Worm (Caenorhabditis elegans) whole organism, young adult: ENCODE measurements around the gene C35C5.9.

Experiments used
- B0336.3 ChIP-seq: fragments of 200-800 bp; sonication (Bioruptor generic); IDR thresholded peaks from 2 replicates; pipeline ENCODE4 v1.3.6; 2022; ENCODE audit warnings: missing genetic modification characterization, missing compliant biosample characterization
- F37B4.10 ChIP-seq: fragments of 200-800 bp; sonication (Bioruptor generic); IDR thresholded peaks from 2 replicates; pipeline ENCODE4 v1.3.6; 2022; ENCODE audit warnings: missing genetic modification characterization, missing compliant biosample characterization
- Y53G8AR.9 ChIP-seq: fragments of 200-800 bp; sonication (Bioruptor generic); conservative IDR thresholded peaks from 2 replicates; pipeline ENCODE4 v1.3.6; 2022; ENCODE audit warnings: missing genetic modification reagents, missing genetic modification characterization, missing compliant biosample characterization
- atf-7 ChIP-seq: sonication (generic microtip); optimal IDR thresholded peaks from 2 replicates; lab custom pipeline; 2017; ENCODE audit warnings: mild to moderate bottlenecking, missing genetic modification characterization, missing compliant biosample characterization
- attf-6 ChIP-seq: fragments of 200-800 bp; sonication (Bioruptor generic); IDR thresholded peaks from 2 replicates; pipeline ENCODE4 v1.3.6; 2022; ENCODE audit warnings: missing genetic modification reagents, missing genetic modification characterization, missing compliant biosample characterization
- bed-1 ChIP-seq: fragments of 200-800 bp; sonication (Bioruptor generic); IDR thresholded peaks from 2 replicates; pipeline ENCODE4 v1.3.6; 2022; ENCODE audit warnings: missing genetic modification reagents, missing genetic modification characterization, missing compliant biosample characterization
- cebp-1 ChIP-seq, 2 experiments: fragments of 200-800 bp in 1 of 2; sonication (Bioruptor generic) in 1 of 2; sonication (generic microtip) in 1 of 2; IDR thresholded peaks in 1 of 2; optimal IDR thresholded peaks in 1 of 2; 2 replicates each; pipeline versions ENCODE4 v1.3.6 to Lab custom; 2017 to 2022; ENCODE audit warnings: missing compliant biosample characterization in 2 of 2, missing genetic modification characterization in 2 of 2, mild to moderate bottlenecking in 1 of 2, missing genetic modification reagents in 1 of 2, moderate library complexity in 1 of 2
- dox-1 ChIP-seq: fragments of 200-800 bp; sonication (Bioruptor generic); IDR thresholded peaks from 2 replicates; pipeline ENCODE4 v1.3.6; 2022; ENCODE audit warnings: missing genetic modification reagents, missing genetic modification characterization, missing compliant biosample characterization
- egl-44 ChIP-seq: fragments of 200-800 bp; sonication (Bioruptor generic); IDR thresholded peaks from 2 replicates; pipeline ENCODE4 v1.3.6; 2022; ENCODE audit warnings: missing genetic modification reagents, missing genetic modification characterization, missing compliant biosample characterization
- ets-4 ChIP-seq: fragments of 200-800 bp; sonication (Bioruptor generic); optimal IDR thresholded peaks from 2 replicates; lab custom pipeline; 2018; ENCODE audit warnings: mild to moderate bottlenecking, missing genetic modification characterization, missing compliant biosample characterization
- let-607 ChIP-seq, 2 experiments: fragments of 200-800 bp in 1 of 2; sonication (Bioruptor generic) in 1 of 2; sonication (generic microtip) in 1 of 2; optimal IDR thresholded peaks; 2 replicates each; lab custom pipeline; 2016 to 2018; ENCODE audit warnings: mild to moderate bottlenecking in 2 of 2, missing compliant biosample characterization in 2 of 2, missing genetic modification characterization in 2 of 2, moderate library complexity in 2 of 2, missing genotype in 1 of 2
- lin-40 ChIP-seq: sonication (generic microtip); optimal IDR thresholded peaks from 2 replicates; lab custom pipeline; 2016; ENCODE audit warnings: missing genetic modification characterization, mild to moderate bottlenecking, missing compliant biosample characterization, missing genotype, missing genetic modification reagents
- lsl-1 ChIP-seq: fragments of 200-800 bp; sonication (Bioruptor generic); optimal IDR thresholded peaks from 2 replicates; lab custom pipeline; 2018; ENCODE audit warnings: mild to moderate bottlenecking, missing genetic modification characterization, moderate library complexity, missing compliant biosample characterization
- madf-10 ChIP-seq: sonication (generic microtip); optimal IDR thresholded peaks from 2 replicates; lab custom pipeline; 2016; ENCODE audit warnings: mild to moderate bottlenecking, missing genetic modification characterization, missing compliant biosample characterization
- mcd-1 ChIP-seq: fragments of 200-800 bp; sonication (Bioruptor generic); IDR thresholded peaks from 2 replicates; pipeline ENCODE4 v1.3.6; 2022; ENCODE audit warnings: missing genetic modification reagents, missing genetic modification characterization, missing compliant biosample characterization
- nfya-2 ChIP-seq: fragments of 200-800 bp; sonication (Bioruptor generic); IDR thresholded peaks from 2 replicates; pipeline ENCODE4 v1.3.6; 2022; ENCODE audit warnings: missing genetic modification reagents, missing genetic modification characterization, missing compliant biosample characterization
- nfyb-1 ChIP-seq: fragments of 200-800 bp; sonication (Bioruptor generic); IDR thresholded peaks from 2 replicates; pipeline ENCODE4 v1.3.6; 2022; ENCODE audit warnings: missing genetic modification reagents, missing genetic modification characterization, missing compliant biosample characterization
- nhr-80 ChIP-seq: sonication (generic microtip); optimal IDR thresholded peaks from 2 replicates; lab custom pipeline; 2016; ENCODE audit warnings: missing genetic modification characterization, missing compliant biosample characterization
- nhr-90 ChIP-seq: sonication (generic microtip); optimal IDR thresholded peaks from 2 replicates; lab custom pipeline; 2016; ENCODE audit warnings: missing genotype, mild to moderate bottlenecking, missing genetic modification characterization, missing compliant biosample characterization
- pbrm-1 ChIP-seq: fragments of 200-800 bp; sonication (Bioruptor generic); IDR thresholded peaks from 2 replicates; pipeline ENCODE4 v1.3.6; 2022; ENCODE audit warnings: missing genetic modification reagents, missing genetic modification characterization, missing compliant biosample characterization
- pha-4 ChIP-seq: fragments of 150-350 bp; sonication (generic microtip); optimal IDR thresholded peaks from 2 replicates; lab custom pipeline; 2014; ENCODE audit warnings: missing biosample characterization, missing genetic modification reagents, missing genetic modification characterization
- rcor-1 ChIP-seq: fragments of 200-800 bp; sonication (Bioruptor generic); IDR thresholded peaks from 2 replicates; pipeline ENCODE4 v1.3.6; 2022; ENCODE audit warnings: missing genetic modification reagents, missing genetic modification characterization, missing compliant biosample characterization
- rec-8 ChIP-seq, 2 experiments: sonication (generic microtip); optimal IDR thresholded peaks; 2 replicates each; lab custom pipeline; 2016; ENCODE audit warnings: mild to moderate bottlenecking in 2 of 2, missing genetic modification characterization in 2 of 2, missing genetic modification reagents in 2 of 2, missing genotype in 2 of 2, missing biosample characterization in 1 of 2, missing compliant biosample characterization in 1 of 2, moderate library complexity in 1 of 2
- repo-1 ChIP-seq: sonication (generic microtip); optimal IDR thresholded peaks from 2 replicates; lab custom pipeline; 2017; ENCODE audit warnings: mild to moderate bottlenecking, missing genetic modification characterization, missing compliant biosample characterization
- somi-1 ChIP-seq: fragments of 200-800 bp; sonication (Bioruptor generic); optimal IDR thresholded peaks from 2 replicates; lab custom pipeline; 2018; ENCODE audit warnings: mild to moderate bottlenecking, missing genetic modification characterization, missing compliant biosample characterization
- tbx-9 ChIP-seq: sonication (generic microtip); optimal IDR thresholded peaks from 2 replicates; lab custom pipeline; 2016; ENCODE audit warnings: borderline replicate concordance, missing genetic modification characterization, inconsistent platforms, missing compliant biosample characterization
- tlf-1 ChIP-seq: fragments of 200-800 bp; sonication (Bioruptor generic); optimal IDR thresholded peaks from 2 replicates; lab custom pipeline; 2018; ENCODE audit warnings: mild to moderate bottlenecking, missing genetic modification characterization, missing compliant biosample characterization
- unc-62 ChIP-seq: fragments of 150-350 bp; optimal IDR thresholded peaks from 2 replicates; lab custom pipeline; 2014; ENCODE audit warnings: missing biosample characterization, missing genetic modification reagents, missing genetic modification characterization
- zfh-2 ChIP-seq: fragments of 200-800 bp; sonication (Bioruptor generic); conservative IDR thresholded peaks from 2 replicates; pipeline ENCODE4 v1.3.6; 2022; ENCODE audit warnings: missing genetic modification reagents, missing genetic modification characterization, missing compliant biosample characterization
- zim-3 ChIP-seq: sonication (generic microtip); optimal IDR thresholded peaks from 2 replicates; lab custom pipeline; 2017; ENCODE audit warnings: mild to moderate bottlenecking, missing genetic modification characterization, moderate library complexity, missing compliant biosample characterization
- ztf-22 ChIP-seq: fragments of 200-800 bp; sonication (Bioruptor generic); optimal IDR thresholded peaks from 2 replicates; lab custom pipeline; 2018; ENCODE audit warnings: mild to moderate bottlenecking, missing genetic modification characterization, moderate library complexity, missing compliant biosample characterization

C35C5.9 gene

ce11 chrX:11509547-11509946 lies 26.8 kb upstream of the C35C5.9 start:
- TF ChIP-seq F37B4.10 (GFP tag; lab: Robert Waterston, UW) (no peak), nhr-80 (tag; lab: Kevin White, UChicago) (peak; percentile 96), dox-1 (peak; percentile 59), let-607 (tag; optimal IDR thresholded peaks at IDR 0.05; lab: Kevin White, UChicago) (peak in 1 of 2 experiments; percentile 4), ets-4 (GFP tag; lab: Kevin White, UChicago) (peak; percentile 94)

ce11 chrX:11511231-11511630 lies 25.1 kb upstream of the C35C5.9 start, which contains the start of gene ccdc-149:
TSS of gene ccdc-149 (minus strand) at chrX:11511451.
- 0 out of 2 replicates have a peak, but pooled peaks have one; percentile 25 for TF ChIP-seq B0336.3 (GFP tag; lab: Robert Waterston, UW)
- 0 out of 2 replicates have a peak, but pooled peaks have one; percentile 26 for TF ChIP-seq nfyb-1 (GFP tag; lab: Robert Waterston, UW)
- no peak for TF ChIP-seq nfya-2 (GFP tag; lab: Robert Waterston, UW)
- peak; percentile 50; the same call in 1 of the 2 replicates for TF ChIP-seq pbrm-1 (GFP tag; lab: Robert Waterston, UW)
- TF ChIP-seq repo-1: peak; percentile 49
- TF ChIP-seq let-607 (tag; optimal IDR thresholded peaks at IDR 0.05; lab: Kevin White, UChicago): peak in 1 of 2 experiments; percentile 16
- TF ChIP-seq Y53G8AR.9 (GFP tag; lab: Robert Waterston, UW): peak; percentile 62; the same call in 1 of the 2 replicates
- TF ChIP-seq tlf-1: no peak

DNA sequence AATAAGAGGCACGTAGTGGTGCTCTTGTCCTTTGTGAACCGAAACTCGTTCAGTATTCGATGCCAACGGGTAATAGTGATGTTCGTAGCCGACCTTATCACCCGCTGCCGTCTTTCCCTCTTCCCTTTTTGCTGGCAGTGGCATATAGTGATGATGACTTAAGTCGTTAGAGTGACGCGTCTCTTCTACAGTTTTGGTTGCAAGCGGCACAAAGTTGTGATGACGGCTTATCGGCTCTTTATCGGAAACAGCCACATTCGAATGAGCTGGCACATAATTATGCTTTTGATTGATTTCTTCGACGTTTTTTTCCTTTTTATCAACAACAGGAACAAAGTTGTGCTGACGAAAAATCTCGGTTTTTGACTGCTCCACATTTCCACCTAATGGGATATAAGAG lies 21.0 kb upstream of the C35C5.9 start:
- TF ChIP-seq atf-7 (peak; percentile 88), zfh-2 (0 out of 2 replicates have a peak, but pooled peaks have one; percentile 13), somi-1 (GFP tag; lab: Kevin White, UChicago) (no peak), egl-44 (GFP tag; lab: Robert Waterston, UW) (peak; percentile 69; the same call in 1 of the 2 replicates), bed-1 (GFP tag; lab: Robert Waterston, UW) (no peak), unc-62 (GFP tag; lab: Kevin White, UChicago) (peak; percentile 60), nhr-80 (tag; lab: Kevin White, UChicago) (peak; percentile 99), mcd-1 (no peak), zim-3 (tag; lab: Kevin White, UChicago) (no peak), dox-1 (peak; percentile 73), lin-40 (tag; lab: Kevin White, UChicago) (no peak), ztf-22 (GFP tag; lab: Kevin White, UChicago) (peak; percentile 18), Y53G8AR.9 (GFP tag; lab: Robert Waterston, UW) (peak; percentile 44; the same call in 1 of the 2 replicates), madf-10 (peak; percentile 2), pha-4 (tag; lab: Kevin White, UChicago) (peak; percentile 75), let-607 (tag; optimal IDR thresholded peaks at IDR 0.05; lab: Kevin White, UChicago) (peak; percentile 90), rcor-1 (GFP tag; lab: Robert Waterston, UW) (no peak), ets-4 (GFP tag; lab: Kevin White, UChicago) (peak; percentile 96), cebp-1 (GFP tag; IDR thresholded peaks at IDR 0.05; lab: Robert Waterston, UW) (no peak), cebp-1 (tag; optimal IDR thresholded peaks at IDR 0.05; lab: Kevin White, UChicago) (peak; percentile 50), nhr-90 (tag; lab: Kevin White, UChicago) (peak; percentile 75)

ce11 chrX:11517433-11517832 lies 18.9 kb upstream of the C35C5.9 start:
- TF ChIP-seq lsl-1 (GFP tag; lab: Kevin White, UChicago): no peak
- no peak for TF ChIP-seq dox-1
- TF ChIP-seq nhr-80 (tag; lab: Kevin White, UChicago): peak; percentile 33
- no peak for TF ChIP-seq rec-8 (tag; optimal IDR thresholded peaks at IDR 0.05; lab: Kevin White, UChicago)
- no peak for TF ChIP-seq tbx-9
- no peak for TF ChIP-seq attf-6 (GFP tag; lab: Robert Waterston, UW)
